Fruit fly (Drosophila melanogaster): ENCODE results near the gene AgmNAT.

DNA sequence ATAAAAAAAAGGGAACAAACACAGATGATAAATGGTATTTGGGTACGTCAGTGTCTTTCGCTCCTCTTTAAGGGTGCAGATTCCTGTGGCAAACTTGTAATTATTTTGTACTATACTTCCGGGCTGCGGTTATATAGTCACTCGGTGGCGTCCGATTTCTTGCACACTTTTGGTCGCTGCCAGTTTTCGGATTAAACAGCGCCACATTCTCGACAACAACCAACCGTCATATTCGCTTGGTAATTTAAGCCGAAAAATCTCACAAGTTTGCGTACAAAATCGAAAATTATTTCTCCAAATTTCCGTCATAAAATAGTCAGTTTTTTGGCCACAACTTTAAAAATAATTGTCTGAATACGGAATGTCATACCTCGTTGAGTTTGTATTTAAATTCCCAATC lies 1.6 kb upstream of the AgmNAT start:
- TF ChIP-seq C15 (GFP tag; IDR thresholded peaks at IDR 0.05): no peak
- no peak for TF ChIP-seq CG8924 (tag; optimal IDR thresholded peaks at IDR 0.05)
- TF ChIP-seq CG6765 (GFP tag; optimal IDR thresholded peaks at IDR 0.05): no peak
- TF ChIP-seq CG3407 (GFP tag; optimal IDR thresholded peaks at IDR 0.05): no peak
